Worm (Caenorhabditis elegans): ENCODE measurements around the gene utx-1.
"Not testable (repeated sequence)": the region's sequence is repeated elsewhere in the genome, so short reads cannot be mapped to it uniquely, and the experiment has no call there.

Gene utx-1

ce11 chrX:8605005-8605404, 48.1 kb downstream of the utx-1 start, which contains the start of the genes H35N09.2 and H35N09.1 (continued):
- TF ChIP-seq lin-39 (tag; optimal IDR thresholded peaks at IDR 0.05) (peak; percentile 36), ZK546.5 (tag; optimal IDR thresholded peaks at IDR 0.05) (no peak), elt-2 (tag; optimal IDR thresholded peaks at IDR 0.05) (peak; percentile 34), unc-39 (tag; optimal IDR thresholded peaks at IDR 0.05) (no peak), aly-2 (tag; optimal IDR thresholded peaks at IDR 0.05) (no peak), nhr-23 (tag; optimal IDR thresholded peaks at IDR 0.05) (peak; percentile 68), nhr-12 (tag; optimal IDR thresholded peaks at IDR 0.05) (no peak), fkh-10 (GFP tag; optimal IDR thresholded peaks at IDR 0.05) (no peak), fkh-2 (tag; optimal IDR thresholded peaks at IDR 0.05) (no peak), lsy-12 (tag; optimal IDR thresholded peaks at IDR 0.05) (no peak), ceh-16 (tag; optimal IDR thresholded peaks at IDR 0.05) (no peak), zag-1 (tag; optimal IDR thresholded peaks at IDR 0.05) (no peak), nfya-1 (tag; optimal IDR thresholded peaks at IDR 0.05; ENCODE audit: insufficient read depth) (peak; percentile 47), nhr-237 (tag; optimal IDR thresholded peaks at IDR 0.05) (no peak)

- no peak for TF ChIP-seq lin-39 (tag; optimal IDR thresholded peaks at IDR 0.05)
- TF ChIP-seq nhr-11 (tag; optimal IDR thresholded peaks at IDR 0.05) = no peak
- no peak for TF ChIP-seq nhr-237 (tag; optimal IDR thresholded peaks at IDR 0.05)
- peak in 1 of 3 experiments; percentile 37 for TF ChIP-seq elt-3 (tag; optimal IDR thresholded peaks at IDR 0.05)
- peak; percentile 39 for TF ChIP-seq nhr-77 (tag; optimal IDR thresholded peaks at IDR 0.05)
- TF ChIP-seq pqm-1 (tag; optimal IDR thresholded peaks at IDR 0.05) = peak; percentile 44
- peak; percentile 18 for TF ChIP-seq nhr-25 (tag; optimal IDR thresholded peaks at IDR 0.05)
- TF ChIP-seq egl-5 (tag; optimal IDR thresholded peaks at IDR 0.05) = no peak
- peak; percentile 50 for TF ChIP-seq nfya-1 (tag; optimal IDR thresholded peaks at IDR 0.05; ENCODE audit: insufficient read depth)
- TF ChIP-seq nhr-43 (tag; optimal IDR thresholded peaks at IDR 0.05; ENCODE audit: poor library complexity, severe bottlenecking) = peak; percentile 65
- TF ChIP-seq ceh-16 (tag; optimal IDR thresholded peaks at IDR 0.05) = no peak
- peak; percentile 47 for TF ChIP-seq elt-2 (tag; optimal IDR thresholded peaks at IDR 0.05)
These were observed 51.8 kb downstream of the utx-1 start for ce11 chrX:8608756-8609155.

- TF ChIP-seq nhr-43 (tag; optimal IDR thresholded peaks at IDR 0.05; ENCODE audit: poor library complexity, severe bottlenecking); nhr-76 (tag; optimal IDR thresholded peaks at IDR 0.05); lsy-12 (tag; optimal IDR thresholded peaks at IDR 0.05): not testable (repeated sequence)
These were observed 53.7 kb downstream of the utx-1 start, which contains the start of gene K01A12.4 for ce11 chrX:8610606-8611005. K01A12.4 (plus strand) TSS chrX:8610906.

DNA sequence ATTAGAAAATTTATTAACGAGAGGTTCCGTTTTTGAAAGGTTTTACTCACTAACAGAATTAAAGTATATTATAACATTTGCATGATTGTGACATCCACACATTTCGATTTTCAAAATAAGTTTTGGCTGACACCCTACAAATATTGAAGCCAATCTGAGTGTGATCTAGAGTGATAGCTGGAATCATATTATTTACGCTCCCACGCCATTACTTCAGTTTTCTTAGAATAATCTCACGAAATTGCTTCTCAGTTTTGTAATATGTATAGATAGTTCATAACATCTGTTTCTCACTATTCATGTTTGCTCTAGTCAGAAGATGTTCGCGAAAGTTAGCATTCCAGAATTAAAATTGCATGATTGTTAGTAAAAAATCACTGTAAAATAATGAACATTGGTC, 55.3 kb downstream of the utx-1 start:
- TF ChIP-seq ceh-16 (tag; optimal IDR thresholded peaks at IDR 0.05) = no peak
- TF ChIP-seq unc-62 (GFP tag; optimal IDR thresholded peaks at IDR 0.05) = no peak
- peak; percentile 63 for TF ChIP-seq nhr-11 (tag; optimal IDR thresholded peaks at IDR 0.05)
- no peak for TF ChIP-seq pha-4 (tag; optimal IDR thresholded peaks at IDR 0.05)
- TF ChIP-seq ZK546.5 (tag; optimal IDR thresholded peaks at IDR 0.05) = no peak

All from whole organism, L3 larva.